Worm (Caenorhabditis elegans) whole organism, young adult: ENCODE data around the gene srsx-12.

Experiments
- F52B5.7 ChIP-seq: sonication (generic microtip); optimal IDR thresholded peaks from 2 replicates; lab custom pipeline; 2016; ENCODE audit warnings: mild to moderate bottlenecking, missing genetic modification characterization, missing compliant biosample characterization
- T07F8.4 ChIP-seq: sonication (generic microtip); optimal IDR thresholded peaks from 2 replicates; lab custom pipeline; 2016; ENCODE audit warnings: mild to moderate bottlenecking, missing genetic modification characterization, moderate library complexity, missing compliant biosample characterization
- Y95B8A.8 ChIP-seq: fragments of 200-800 bp; sonication (Bioruptor generic); IDR thresholded peaks from 2 replicates; pipeline ENCODE4 v1.3.6; 2022; ENCODE audit warnings: missing genetic modification reagents, missing genetic modification characterization, missing compliant biosample characterization
- ama-1 ChIP-seq, 3 experiments: fragments of 150-350 bp in 1 of 3; sonication (generic microtip) in 2 of 3; optimal IDR thresholded peaks; 2 replicates each; lab custom pipeline; 2014 to 2018; ENCODE audit warnings: missing biosample characterization in 2 of 3, missing genetic modification characterization in 2 of 3, missing genetic modification reagents in 2 of 3
- efl-1 ChIP-seq: fragments of 150-350 bp; optimal IDR thresholded peaks from 2 replicates; lab custom pipeline; 2014; ENCODE audit warnings: missing biosample characterization, missing genetic modification reagents, missing genetic modification characterization
- egl-18 ChIP-seq: fragments of 200-800 bp; sonication (Bioruptor generic); IDR thresholded peaks from 2 replicates; pipeline ENCODE4 v1.3.6; 2022; ENCODE audit warnings: missing genetic modification reagents, missing genetic modification characterization, missing compliant biosample characterization
- him-1 ChIP-seq: sonication (generic microtip); optimal IDR thresholded peaks from 2 replicates; lab custom pipeline; 2016; ENCODE audit warnings: missing genotype, missing genetic modification reagents, missing genetic modification characterization, missing compliant biosample characterization
- lag-1 ChIP-seq: fragments of 200-800 bp; sonication (Bioruptor generic); IDR thresholded peaks from 2 replicates; pipeline ENCODE4 v1.3.6; 2022; ENCODE audit warnings: missing genetic modification reagents, missing genetic modification characterization, missing compliant biosample characterization
- mcd-1 ChIP-seq: fragments of 200-800 bp; sonication (Bioruptor generic); IDR thresholded peaks from 2 replicates; pipeline ENCODE4 v1.3.6; 2022; ENCODE audit warnings: missing genetic modification reagents, missing genetic modification characterization, missing compliant biosample characterization
- nfya-1 ChIP-seq: sonication (generic microtip); optimal IDR thresholded peaks from 2 replicates; lab custom pipeline; 2017; ENCODE audit warnings: antibody characterized with exemption, missing compliant biosample characterization, missing genetic modification characterization, borderline replicate concordance; ENCODE audit not compliant: insufficient read depth
- somi-1 ChIP-seq: fragments of 200-800 bp; sonication (Bioruptor generic); optimal IDR thresholded peaks from 2 replicates; lab custom pipeline; 2018; ENCODE audit warnings: mild to moderate bottlenecking, missing genetic modification characterization, missing compliant biosample characterization
- unc-62 ChIP-seq: fragments of 150-350 bp; optimal IDR thresholded peaks from 2 replicates; lab custom pipeline; 2014; ENCODE audit warnings: missing biosample characterization, missing genetic modification reagents, missing genetic modification characterization

DNA sequence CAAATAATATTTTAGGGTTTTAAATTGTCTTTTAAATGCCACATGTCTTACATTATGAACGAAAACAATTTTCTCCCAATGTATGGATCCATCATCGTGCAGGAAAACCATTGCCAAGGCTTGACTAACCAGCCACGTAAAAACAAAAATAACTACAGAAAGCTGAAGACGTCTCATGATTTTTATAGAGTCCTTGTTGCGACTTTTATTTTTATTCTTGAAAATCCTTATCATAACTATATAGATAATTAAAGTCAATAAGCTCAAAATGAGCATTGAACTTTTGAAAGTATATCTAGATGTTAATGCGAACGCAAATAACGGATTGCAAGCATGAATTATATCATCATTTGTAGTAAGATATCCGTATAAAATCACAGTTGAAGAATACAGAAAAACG lies 679 bp downstream of the srsx-12 start:
- TF ChIP-seq Y95B8A.8 (GFP tag; lab: Robert Waterston, UW) (no peak), T07F8.4 (tag; lab: Kevin White, UChicago) (no peak), ama-1 (optimal IDR thresholded peaks at IDR 0.05; lab: Kevin White, UChicago) (no peak), ama-1 (GFP tag; optimal IDR thresholded peaks at IDR 0.05; lab: Kevin White, UChicago) (no peak), egl-18 (GFP tag; lab: Robert Waterston, UW) (no peak), F52B5.7 (tag; lab: Kevin White, UChicago) (no peak), somi-1 (GFP tag; lab: Kevin White, UChicago) (no peak), unc-62 (GFP tag; lab: Kevin White, UChicago) (no peak), efl-1 (GFP tag; lab: Kevin White, UChicago) (no peak), nfya-1 (tag; lab: Kevin White, UChicago) (no peak), mcd-1 (GFP tag; lab: Robert Waterston, UW) (no peak), him-1 (tag; lab: Kevin White, UChicago) (no peak), lag-1 (GFP tag; lab: Robert Waterston, UW) (no peak)
